Fruit fly (Drosophila melanogaster): ENCODE measurements around the gene Cftr.

Gene Cftr

dm6 chr3R:24569669-24570349 lies 26.1 kb upstream of the Cftr start (continued):
- TF ChIP-seq CG6813 (GFP tag; optimal IDR thresholded peaks at IDR 0.05): no peak
- TF ChIP-seq CG34376 (GFP tag; optimal IDR thresholded peaks at IDR 0.05): peak; percentile 13
- peak; percentile 82 for TF ChIP-seq CG12769 (tag; optimal IDR thresholded peaks at IDR 0.05)
- TF ChIP-seq lola (GFP tag; optimal IDR thresholded peaks at IDR 0.05): no peak
- no peak for TF ChIP-seq CG4730 (GFP tag; IDR thresholded peaks at IDR 0.05)
- TF ChIP-seq Six4 (GFP tag; optimal IDR thresholded peaks at IDR 0.05): no peak
- TF ChIP-seq crp (GFP tag; optimal IDR thresholded peaks at IDR 0.05): no peak
- TF ChIP-seq grn (GFP tag; optimal IDR thresholded peaks at IDR 0.05): no peak
- TF ChIP-seq CG7963 (GFP tag; IDR thresholded peaks at IDR 0.05; ENCODE audit: partially characterized antibody): no peak
- no peak for TF ChIP-seq Xrp1 (GFP tag; IDR thresholded peaks at IDR 0.05)
- TF ChIP-seq CG34224 (GFP tag; IDR thresholded peaks at IDR 0.05; ENCODE audit: partially characterized antibody): no peak
- no peak for TF ChIP-seq zen2 (GFP tag; IDR thresholded peaks at IDR 0.05; ENCODE audit: partially characterized antibody)
- TF ChIP-seq B-H2 (GFP tag; optimal IDR thresholded peaks at IDR 0.05): peak; percentile 19
- TF ChIP-seq Dek (tag; optimal IDR thresholded peaks at IDR 0.05): no peak
- TF ChIP-seq CG13894 (tag; optimal IDR thresholded peaks at IDR 0.05): peak; percentile 81
- no peak for TF ChIP-seq CG15073 (GFP tag; optimal IDR thresholded peaks at IDR 0.05)
- no peak for TF ChIP-seq br (optimal IDR thresholded peaks at IDR 0.05)
- TF ChIP-seq z (GFP tag; IDR thresholded peaks at IDR 0.05): no peak
- no peak for TF ChIP-seq CG3163 (GFP tag; optimal IDR thresholded peaks at IDR 0.05)
- no peak for TF ChIP-seq Hr78 (GFP tag; optimal IDR thresholded peaks at IDR 0.05)
- no peak for TF ChIP-seq CG3281 (GFP tag; optimal IDR thresholded peaks at IDR 0.05)
- TF ChIP-seq CTCF (GFP tag; optimal IDR thresholded peaks at IDR 0.05): no peak
- no peak for TF ChIP-seq kni (GFP tag; optimal IDR thresholded peaks at IDR 0.05)
- TF ChIP-seq exex (tag; optimal IDR thresholded peaks at IDR 0.05): peak; percentile 44
- TF ChIP-seq gfzf (GFP tag; optimal IDR thresholded peaks at IDR 0.05): no peak
- no peak for TF ChIP-seq CG13624 (GFP tag; optimal IDR thresholded peaks at IDR 0.05)
- TF ChIP-seq ssp (GFP tag; IDR thresholded peaks at IDR 0.05): no peak
- TF ChIP-seq pita (GFP tag; optimal IDR thresholded peaks at IDR 0.05): no peak
- no peak for TF ChIP-seq fru (optimal IDR thresholded peaks at IDR 0.05)
- no peak for TF ChIP-seq pnt (GFP tag; optimal IDR thresholded peaks at IDR 0.05)
- no peak for TF ChIP-seq dan (GFP tag; IDR thresholded peaks at IDR 0.05)
- 0 out of 2 replicates have a peak, but pooled peaks have one; percentile 36 for TF ChIP-seq CG7372 (GFP tag; IDR thresholded peaks at IDR 0.05)
- no peak for TF ChIP-seq eve (GFP tag; optimal IDR thresholded peaks at IDR 0.05)
- TF ChIP-seq CG4707 (GFP tag; optimal IDR thresholded peaks at IDR 0.05): no peak
- no peak for TF ChIP-seq CG5953 (GFP tag; IDR thresholded peaks at IDR 0.05)
- no peak for TF ChIP-seq CoRest (tag; optimal IDR thresholded peaks at IDR 0.05)
- no peak for TF ChIP-seq CG11085 (GFP tag; IDR thresholded peaks at IDR 0.05)
- TF ChIP-seq CG15479 (GFP tag; optimal IDR thresholded peaks at IDR 0.05): no peak
- TF ChIP-seq cato (GFP tag; optimal IDR thresholded peaks at IDR 0.05; ENCODE audit: borderline replicate concordance): no peak
- no peak for TF ChIP-seq jigr1 (GFP tag; IDR thresholded peaks at IDR 0.05)
- TF ChIP-seq CG34422 (GFP tag; IDR thresholded peaks at IDR 0.05): no peak
- TF ChIP-seq lov (optimal IDR thresholded peaks at IDR 0.05): no peak
- TF ChIP-seq lov (GFP tag; IDR thresholded peaks at IDR 0.05): peak; percentile 14; the same call in 1 of the 3 replicates
- TF ChIP-seq Doc2 (GFP tag; IDR thresholded peaks at IDR 0.05): no peak
- no peak for TF ChIP-seq wek (GFP tag; optimal IDR thresholded peaks at IDR 0.05)
- peak; percentile 46 for TF ChIP-seq sug (tag; optimal IDR thresholded peaks at IDR 0.05)
- TF ChIP-seq CG7928 (GFP tag; optimal IDR thresholded peaks at IDR 0.05): no peak
- TF ChIP-seq CG10321 (GFP tag; IDR thresholded peaks at IDR 0.05): no peak
- peak; percentile 17 for TF ChIP-seq Blimp-1 (GFP tag; optimal IDR thresholded peaks at IDR 0.05)
- TF ChIP-seq tup (GFP tag; optimal IDR thresholded peaks at IDR 0.05): no peak
- TF ChIP-seq NC2β (GFP tag; optimal IDR thresholded peaks at IDR 0.05): no peak
